Worm (Caenorhabditis elegans): ENCODE measurements around the gene Y24F12A.1.

Y24F12A.1 gene

DNA sequence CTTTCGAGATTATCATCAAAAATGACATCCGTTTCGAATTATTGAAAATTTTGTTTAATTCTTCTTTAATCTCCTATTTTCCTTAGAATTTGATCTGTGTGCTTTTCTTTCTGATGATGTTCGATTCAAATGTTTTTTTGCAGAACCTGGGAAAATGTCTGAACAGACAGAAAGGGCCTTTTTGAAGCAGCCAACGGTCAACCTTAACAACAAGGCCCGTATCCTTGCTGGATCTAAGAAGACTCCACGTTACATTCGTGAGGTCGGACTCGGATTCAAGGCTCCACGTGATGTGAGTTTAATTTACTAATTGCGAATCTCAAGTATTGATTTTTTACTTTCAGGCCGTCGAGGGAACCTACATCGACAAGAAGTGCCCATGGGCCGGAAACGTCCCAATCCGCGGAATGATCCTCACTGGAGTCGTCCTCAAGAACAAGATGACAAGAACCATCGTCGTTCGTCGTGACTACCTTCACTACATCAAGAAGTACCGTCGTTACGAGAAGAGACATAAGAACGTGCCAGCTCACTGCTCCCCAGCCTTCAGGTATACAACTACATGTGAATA lies 2.5 kb upstream of the Y24F12A.1 start, which contains the start of gene rps-11:
Gene rps-11 (plus strand): TSS at position 144 of the 571 bp plus-strand sequence.
- TF ChIP-seq tbx-11 (GFP tag; IDR thresholded peaks at IDR 0.05) (no peak), ets-7 (tag; optimal IDR thresholded peaks at IDR 0.05) (no peak), ceh-36 (tag; optimal IDR thresholded peaks at IDR 0.05) (no peak), flt-1 (GFP tag; IDR thresholded peaks at IDR 0.05) (no peak), aly-1 (tag; optimal IDR thresholded peaks at IDR 0.05) (no peak), ceh-13 (GFP tag; optimal IDR thresholded peaks at IDR 0.05) (no peak)

DNA sequence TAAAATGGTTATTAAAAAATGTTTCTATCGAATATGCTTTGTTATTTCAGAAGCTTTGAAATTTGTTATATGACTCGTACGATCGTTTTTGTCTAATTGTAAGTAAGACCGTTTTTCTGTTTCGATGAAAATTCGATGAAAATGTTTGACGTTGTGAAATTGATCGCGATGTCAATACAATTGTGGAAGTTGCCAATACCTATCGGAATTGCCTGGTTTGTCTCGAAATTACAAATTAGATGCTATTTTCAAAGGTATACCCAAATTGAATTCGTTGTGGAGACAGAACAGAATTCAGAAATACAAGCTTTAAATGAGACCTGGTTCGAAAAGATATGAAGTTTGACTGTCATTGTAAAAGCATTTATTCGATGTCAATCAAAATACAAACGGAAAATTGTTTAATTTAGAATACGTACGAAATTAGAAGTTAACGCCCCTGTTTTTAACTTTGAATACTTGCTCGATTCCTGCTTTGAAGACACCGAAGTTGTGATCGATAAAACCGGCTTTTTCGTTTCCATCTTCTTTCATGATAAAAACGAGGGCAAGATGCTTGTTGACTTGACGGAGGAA lies 1.7 kb upstream of the Y24F12A.1 start:
- no peak for TF ChIP-seq ceh-13 (GFP tag; optimal IDR thresholded peaks at IDR 0.05)
- no peak for TF ChIP-seq ets-7 (tag; optimal IDR thresholded peaks at IDR 0.05)
- TF ChIP-seq flt-1 (GFP tag; IDR thresholded peaks at IDR 0.05) = no peak
- no peak for TF ChIP-seq ama-1 (optimal IDR thresholded peaks at IDR 0.05)
- no peak for TF ChIP-seq hmbx-1 (tag; optimal IDR thresholded peaks at IDR 0.05)
- no peak for TF ChIP-seq scrt-1 (GFP tag; IDR thresholded peaks at IDR 0.05)
- no peak for TF ChIP-seq sea-1 (GFP tag; conservative IDR thresholded peaks at IDR 0.05)
- no peak for TF ChIP-seq B0310.2 (tag; optimal IDR thresholded peaks at IDR 0.05)
- TF ChIP-seq hmg-4 (GFP tag; optimal IDR thresholded peaks at IDR 0.05) = no peak
- TF ChIP-seq tra-4 (tag; optimal IDR thresholded peaks at IDR 0.05) = no peak
- TF ChIP-seq pes-1 (GFP tag; IDR thresholded peaks at IDR 0.05) = no peak
- TF ChIP-seq tbx-37 (GFP tag; conservative IDR thresholded peaks at IDR 0.05) = no peak
- TF ChIP-seq ceh-36 (tag; optimal IDR thresholded peaks at IDR 0.05) = no peak
- no peak for TF ChIP-seq tbx-11 (GFP tag; IDR thresholded peaks at IDR 0.05)
- no peak for TF ChIP-seq aly-1 (tag; optimal IDR thresholded peaks at IDR 0.05)
- TF ChIP-seq F13C5.2 (tag; optimal IDR thresholded peaks at IDR 0.05) = no peak
- TF ChIP-seq hnd-1 (tag; optimal IDR thresholded peaks at IDR 0.05) = no peak

DNA sequence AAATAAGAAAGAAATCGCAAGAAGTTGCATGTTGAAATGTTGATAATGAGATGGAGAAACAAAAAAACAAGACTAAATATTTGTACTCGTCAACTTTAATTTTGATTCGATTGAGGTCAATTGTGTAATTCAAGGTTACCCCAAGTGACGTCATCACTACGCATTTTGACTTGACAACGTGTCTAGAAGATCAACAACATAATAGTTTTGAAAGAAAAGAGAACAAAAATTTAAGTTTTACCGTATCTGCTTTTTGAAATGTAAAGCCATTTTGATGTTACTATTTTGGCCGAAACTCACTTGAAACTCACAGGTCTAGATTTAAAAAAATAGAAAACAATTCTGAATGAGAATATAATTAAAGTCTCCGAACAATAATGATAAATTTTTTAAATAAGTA lies 15.9 kb downstream of the Y24F12A.1 start, which contains the start of gene dsl-5:
Gene dsl-5 (minus strand): TSS at position 101 of the 400 bp plus-strand sequence.
- TF ChIP-seq hmbx-1 (tag; optimal IDR thresholded peaks at IDR 0.05) = no peak
- TF ChIP-seq ceh-13 (GFP tag; optimal IDR thresholded peaks at IDR 0.05) = no peak
- no peak for TF ChIP-seq tra-4 (tag; optimal IDR thresholded peaks at IDR 0.05)
- TF ChIP-seq scrt-1 (GFP tag; IDR thresholded peaks at IDR 0.05) = no peak
- TF ChIP-seq ceh-36 (tag; optimal IDR thresholded peaks at IDR 0.05) = no peak
- TF ChIP-seq hnd-1 (tag; optimal IDR thresholded peaks at IDR 0.05) = no peak

DNA sequence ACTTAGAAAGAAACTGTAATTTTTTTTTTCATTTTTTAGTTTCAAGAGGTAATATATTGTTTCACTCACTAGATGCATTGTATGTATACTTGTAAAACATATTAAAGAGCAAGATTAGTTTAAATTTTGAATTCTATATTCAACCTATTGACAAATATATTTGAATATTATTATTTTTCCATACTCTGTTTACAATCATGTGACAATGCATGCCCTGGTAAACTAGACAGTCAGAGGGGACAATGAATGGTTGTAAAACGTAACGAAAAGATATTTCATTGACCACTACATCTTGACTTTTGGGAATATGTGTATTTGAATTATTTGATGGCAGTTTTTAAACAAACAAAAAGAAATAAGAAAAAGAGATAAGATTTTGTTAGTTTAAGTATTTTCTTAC lies 17.3 kb downstream of the Y24F12A.1 start:
- TF ChIP-seq B0310.2 (tag; optimal IDR thresholded peaks at IDR 0.05) = no peak
- no peak for TF ChIP-seq ets-7 (tag; optimal IDR thresholded peaks at IDR 0.05)
- TF ChIP-seq hmg-4 (GFP tag; optimal IDR thresholded peaks at IDR 0.05) = no peak

DNA sequence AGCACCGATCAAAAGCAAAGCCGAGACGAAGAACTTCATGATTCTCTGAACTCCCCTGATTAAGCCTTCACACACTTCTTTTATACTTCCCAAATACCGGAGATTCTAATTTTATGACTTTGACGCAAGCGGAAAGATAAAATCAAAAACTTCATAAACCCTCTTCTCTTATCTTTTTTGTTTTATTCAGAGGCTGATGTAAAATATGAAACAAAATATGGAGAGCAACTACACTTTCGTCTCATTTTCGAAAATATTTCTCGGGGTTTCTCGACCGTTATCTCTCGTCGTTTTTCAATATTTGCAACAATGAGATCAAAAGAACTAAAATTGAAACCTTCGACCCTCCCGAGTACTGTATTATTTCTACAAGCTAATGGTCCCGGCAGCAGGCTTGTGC lies 18.0 kb downstream of the Y24F12A.1 start, which contains the start of gene lys-4:
Gene lys-4 (minus strand): TSS at position 115 of the 400 bp plus-strand sequence.
- TF ChIP-seq hmbx-1 (tag; optimal IDR thresholded peaks at IDR 0.05) = no peak
- no peak for TF ChIP-seq aly-1 (tag; optimal IDR thresholded peaks at IDR 0.05)
- no peak for TF ChIP-seq flt-1 (GFP tag; IDR thresholded peaks at IDR 0.05)
- no peak for TF ChIP-seq hmg-4 (GFP tag; optimal IDR thresholded peaks at IDR 0.05)
- TF ChIP-seq sea-1 (GFP tag; conservative IDR thresholded peaks at IDR 0.05) = no peak
- TF ChIP-seq ceh-13 (GFP tag; optimal IDR thresholded peaks at IDR 0.05) = no peak
- no peak for TF ChIP-seq pes-1 (GFP tag; IDR thresholded peaks at IDR 0.05)
- TF ChIP-seq tra-4 (tag; optimal IDR thresholded peaks at IDR 0.05) = no peak
- no peak for TF ChIP-seq tbx-37 (GFP tag; conservative IDR thresholded peaks at IDR 0.05)
- no peak for TF ChIP-seq B0310.2 (tag; optimal IDR thresholded peaks at IDR 0.05)
- no peak for TF ChIP-seq F13C5.2 (tag; optimal IDR thresholded peaks at IDR 0.05)
- no peak for TF ChIP-seq ceh-36 (tag; optimal IDR thresholded peaks at IDR 0.05)
- no peak for TF ChIP-seq ets-7 (tag; optimal IDR thresholded peaks at IDR 0.05)
- no peak for TF ChIP-seq scrt-1 (GFP tag; IDR thresholded peaks at IDR 0.05)
- TF ChIP-seq hnd-1 (tag; optimal IDR thresholded peaks at IDR 0.05) = no peak
- no peak for TF ChIP-seq ama-1 (optimal IDR thresholded peaks at IDR 0.05)
- TF ChIP-seq tbx-11 (GFP tag; IDR thresholded peaks at IDR 0.05) = no peak

DNA sequence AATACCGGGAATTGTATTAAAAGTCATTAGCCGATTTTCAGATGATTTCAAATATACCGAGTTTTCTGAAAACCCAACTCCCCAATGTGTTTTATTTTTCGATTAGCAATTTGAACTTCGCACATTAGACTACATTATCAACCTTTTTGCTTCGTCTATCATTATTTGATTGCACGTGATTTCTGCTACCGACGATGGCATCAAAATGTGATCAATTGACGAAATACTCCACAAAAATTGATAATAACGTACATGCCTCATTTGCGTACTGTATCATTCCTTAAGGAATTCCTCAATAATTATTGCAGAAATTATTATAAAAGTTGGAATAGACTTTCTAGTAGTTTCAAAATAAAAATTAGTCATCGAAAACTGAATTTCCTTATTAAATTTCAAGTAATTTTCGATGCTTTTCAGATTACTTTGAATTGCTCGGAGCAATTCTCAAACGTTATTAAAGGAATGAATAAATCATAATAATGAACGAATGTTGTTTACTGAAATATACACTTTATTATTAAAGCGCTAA lies 18.8 kb downstream of the Y24F12A.1 start:
- TF ChIP-seq tbx-11 (GFP tag; IDR thresholded peaks at IDR 0.05) (no peak), hmg-4 (GFP tag; optimal IDR thresholded peaks at IDR 0.05) (no peak), sea-1 (GFP tag; conservative IDR thresholded peaks at IDR 0.05) (no peak), ama-1 (optimal IDR thresholded peaks at IDR 0.05) (no peak)

DNA sequence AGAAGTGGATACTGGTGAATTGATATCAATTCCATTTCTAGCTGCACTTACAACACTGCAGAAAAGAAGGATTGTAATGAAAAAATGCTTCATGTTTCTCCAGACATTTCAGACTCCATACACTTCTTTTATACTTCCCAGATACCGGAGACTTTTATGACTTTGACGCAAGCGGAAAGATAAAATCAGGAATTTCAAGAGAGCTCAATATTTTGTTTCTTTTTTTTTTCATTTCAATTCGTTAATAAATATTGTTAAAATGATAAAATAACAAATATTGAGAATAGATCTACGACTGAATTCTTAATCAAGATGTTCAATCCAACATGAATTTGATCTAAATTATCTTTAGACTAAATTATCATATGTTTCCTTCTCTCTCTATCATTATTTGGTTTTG lies 20.4 kb downstream of the Y24F12A.1 start, which contains the start of gene lys-5:
Gene lys-5 (minus strand): TSS at position 101 of the 400 bp plus-strand sequence.
- TF ChIP-seq scrt-1 (GFP tag; IDR thresholded peaks at IDR 0.05) (no peak), ceh-36 (tag; optimal IDR thresholded peaks at IDR 0.05) (no peak), pes-1 (GFP tag; IDR thresholded peaks at IDR 0.05) (no peak), flt-1 (GFP tag; IDR thresholded peaks at IDR 0.05) (no peak), aly-1 (tag; optimal IDR thresholded peaks at IDR 0.05) (no peak), sea-1 (GFP tag; conservative IDR thresholded peaks at IDR 0.05) (no peak), tbx-37 (GFP tag; conservative IDR thresholded peaks at IDR 0.05) (no peak), hnd-1 (tag; optimal IDR thresholded peaks at IDR 0.05) (no peak), ets-7 (tag; optimal IDR thresholded peaks at IDR 0.05) (no peak), F13C5.2 (tag; optimal IDR thresholded peaks at IDR 0.05) (no peak), B0310.2 (tag; optimal IDR thresholded peaks at IDR 0.05) (no peak), hmbx-1 (tag; optimal IDR thresholded peaks at IDR 0.05) (no peak)

DNA sequence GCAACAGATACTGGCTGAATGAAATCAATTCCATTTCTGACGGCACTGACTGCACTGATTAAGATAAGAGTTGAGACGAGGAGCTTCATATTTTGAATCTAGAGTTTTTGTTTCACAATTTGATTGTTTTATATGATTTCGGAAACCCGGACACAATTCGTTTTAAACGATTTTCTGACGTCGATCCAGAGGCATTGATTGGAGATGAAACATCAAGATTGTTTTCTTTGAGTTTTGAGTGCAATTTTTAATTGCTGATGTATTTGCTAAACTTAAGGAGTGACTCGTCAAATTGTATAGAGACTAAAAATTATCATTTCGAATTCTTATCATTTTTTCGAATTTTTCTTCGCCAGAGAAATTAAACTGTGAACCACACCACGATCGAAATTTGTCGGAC lies 22.8 kb downstream of the Y24F12A.1 start, which contains the start of gene lys-6:
Gene lys-6 (minus strand): TSS at position 101 of the 400 bp plus-strand sequence.
- TF ChIP-seq ceh-36 (tag; optimal IDR thresholded peaks at IDR 0.05) (no peak), pes-1 (GFP tag; IDR thresholded peaks at IDR 0.05) (no peak), hmbx-1 (tag; optimal IDR thresholded peaks at IDR 0.05) (no peak), hnd-1 (tag; optimal IDR thresholded peaks at IDR 0.05) (no peak), tbx-37 (GFP tag; conservative IDR thresholded peaks at IDR 0.05) (no peak), ceh-13 (GFP tag; optimal IDR thresholded peaks at IDR 0.05) (no peak), B0310.2 (tag; optimal IDR thresholded peaks at IDR 0.05) (no peak), ama-1 (optimal IDR thresholded peaks at IDR 0.05) (no peak), tra-4 (tag; optimal IDR thresholded peaks at IDR 0.05) (no peak), sea-1 (GFP tag; conservative IDR thresholded peaks at IDR 0.05) (no peak)

Measured in whole organism, early embryonic.